Fruit fly (Drosophila melanogaster) whole organism: ENCODE data around the gene Pyroxd1.

ENCODE experiments used
- CG8478 ChIP-seq: fragments of >200 bp; optimal IDR thresholded peaks from 2 replicates; lab custom pipeline; 2018; ENCODE audit warnings: inconsistent platforms
- usp ChIP-seq: fragments of >200 bp; optimal IDR thresholded peaks from 2 replicates; lab custom pipeline; 2017; ENCODE audit warnings: missing biosample characterization, missing genetic modification characterization, mixed read lengths

DNA sequence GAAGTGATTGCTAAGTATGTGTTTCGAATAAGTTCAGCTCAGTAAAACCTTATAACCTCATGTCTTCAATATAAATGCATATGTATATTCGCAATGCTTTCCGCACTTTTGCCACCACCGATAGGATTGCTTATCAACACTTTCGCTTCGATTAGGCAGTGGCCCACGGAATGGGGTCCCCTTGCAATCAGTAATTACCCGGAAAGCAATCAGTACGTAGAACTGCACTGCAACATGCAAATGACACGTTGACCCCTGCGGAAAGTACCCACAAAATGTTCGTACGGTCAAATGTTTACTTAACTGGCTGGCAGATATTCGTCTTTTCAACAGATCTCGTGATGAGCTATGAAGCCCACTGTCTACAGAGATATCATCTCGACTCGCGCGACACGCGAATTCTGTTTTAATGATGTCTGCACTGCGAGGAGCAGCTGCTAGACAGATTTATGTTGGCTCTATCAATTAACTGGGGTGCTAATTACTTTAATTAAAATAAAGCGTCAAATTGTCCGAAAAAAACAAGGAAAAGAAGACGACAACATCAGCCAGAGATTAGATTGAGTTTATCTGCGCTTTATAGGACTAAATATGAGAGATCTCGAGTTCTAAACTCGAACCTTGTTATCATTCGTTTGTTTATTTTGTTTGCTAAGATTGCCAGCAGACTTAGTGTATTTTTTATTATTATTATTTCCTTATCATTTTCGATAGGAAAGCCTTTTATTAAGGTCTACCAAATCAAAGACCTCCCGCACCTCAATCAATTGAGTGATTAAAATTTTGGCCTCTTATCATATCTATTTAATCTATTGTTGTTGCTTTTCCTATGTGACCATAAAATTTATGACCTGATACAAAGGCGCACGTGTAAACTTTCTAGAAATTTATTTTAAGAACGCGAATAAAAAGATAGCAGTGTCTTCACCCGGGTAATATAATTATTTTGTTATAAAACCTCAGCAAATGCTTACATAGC is 13.5 kb upstream of the Pyroxd1 start:
- TF ChIP-seq usp (GFP tag; lab: Kevin White, UChicago) (no peak), CG8478 (lab: Kevin White, UChicago) (no peak)
